Fruit fly (Drosophila melanogaster) whole organism: ENCODE data around the gene CCAP-R.

Source experiments
- CG8478 ChIP-seq: fragments of >200 bp; optimal IDR thresholded peaks from 2 replicates; lab custom pipeline; 2018; ENCODE audit warnings: inconsistent platforms
- Dll ChIP-seq: fragments of >200 bp; optimal IDR thresholded peaks from 2 replicates; lab custom pipeline; 2017
- EcR ChIP-seq, 2 experiments: fragments of >200 bp; optimal IDR thresholded peaks; 2 replicates each; lab custom pipeline; 2017; ENCODE audit warnings: missing biosample characterization in 2 of 2, missing genetic modification characterization in 2 of 2, missing genetic modification reagents in 2 of 2
- pan ChIP-seq: fragments of >200 bp; optimal IDR thresholded peaks from 2 replicates; lab custom pipeline; 2017
- psq ChIP-seq: fragments of >200 bp; optimal IDR thresholded peaks from 2 replicates; lab custom pipeline; 2017
- usp ChIP-seq: fragments of >200 bp; optimal IDR thresholded peaks from 2 replicates; lab custom pipeline; 2017; ENCODE audit warnings: missing biosample characterization, missing genetic modification characterization, mixed read lengths

Gene CCAP-R

dm6 chr3R:25899690-25900089 is 56.4 kb downstream of the CCAP-R start, which contains the start of gene CG31091:
Gene CG31091 (plus strand): TSS chr3R:25899903.
- TF ChIP-seq psq (lab: Kevin White, UChicago) (no peak), Dll (no peak), EcR (GFP tag; optimal IDR thresholded peaks at IDR 0.05; lab: Kevin White, UChicago) (no peak), CG8478 (lab: Kevin White, UChicago) (no peak), pan (lab: Kevin White, UChicago) (no peak), usp (GFP tag; lab: Kevin White, UChicago) (no peak)

- no peak for TF ChIP-seq CG8478 (lab: Kevin White, UChicago)
- TF ChIP-seq pan (lab: Kevin White, UChicago): no peak
- TF ChIP-seq Dll: no peak
- no peak for TF ChIP-seq psq (lab: Kevin White, UChicago)
- no peak for TF ChIP-seq EcR (GFP tag; optimal IDR thresholded peaks at IDR 0.05; lab: Kevin White, UChicago)
- TF ChIP-seq usp (GFP tag; lab: Kevin White, UChicago): no peak
Observed at dm6 chr3R:25897176-25897575, 58.9 kb downstream of the CCAP-R start, which contains the start of gene Mco3. Gene Mco3 (plus strand): TSS chr3R:25897476.

dm6 chr3R:25895522-25895921 is 60.5 kb downstream of the CCAP-R start, which contains the start of gene Sodq:
Gene Sodq (plus strand): TSS chr3R:25895822.
- no peak for TF ChIP-seq psq (lab: Kevin White, UChicago)
- no peak for TF ChIP-seq CG8478 (lab: Kevin White, UChicago)
- TF ChIP-seq EcR (GFP tag; optimal IDR thresholded peaks at IDR 0.05; lab: Kevin White, UChicago): no peak
- no peak for TF ChIP-seq usp (GFP tag; lab: Kevin White, UChicago)
- TF ChIP-seq Dll: no peak
- TF ChIP-seq pan (lab: Kevin White, UChicago): no peak

dm6 chr3R:25893272-25893671 is 62.8 kb downstream of the CCAP-R start, which contains the start of gene CG5913:
Gene CG5913 (plus strand): TSS chr3R:25893495.
- TF ChIP-seq psq (lab: Kevin White, UChicago): no peak

- TF ChIP-seq EcR (GFP tag; optimal IDR thresholded peaks at IDR 0.05; lab: Kevin White, UChicago) (no peak), psq (lab: Kevin White, UChicago) (no peak), Dll (no peak), pan (lab: Kevin White, UChicago) (no peak), CG8478 (lab: Kevin White, UChicago) (peak; percentile 1), usp (GFP tag; lab: Kevin White, UChicago) (no peak)
Observed at dm6 chr3R:25888307-25889075, 67.6 kb downstream of the CCAP-R start, which contains the start of gene Lnk. Gene Lnk (plus strand): TSS chr3R:25888542.

- TF ChIP-seq CG8478 (lab: Kevin White, UChicago) (no peak), Dll (no peak), usp (GFP tag; lab: Kevin White, UChicago) (no peak), pan (lab: Kevin White, UChicago) (no peak), psq (lab: Kevin White, UChicago) (no peak), EcR (GFP tag; optimal IDR thresholded peaks at IDR 0.05; lab: Kevin White, UChicago) (no peak)
Observed at dm6 chr3R:25885136-25885535, 70.9 kb downstream of the CCAP-R start.

dm6 chr3R:25884301-25884700 is 71.8 kb downstream of the CCAP-R start:
- TF ChIP-seq psq (lab: Kevin White, UChicago) (no peak), EcR (GFP tag; optimal IDR thresholded peaks at IDR 0.05; lab: Kevin White, UChicago) (no peak), pan (lab: Kevin White, UChicago) (no peak), Dll (no peak), usp (GFP tag; lab: Kevin White, UChicago) (no peak), CG8478 (lab: Kevin White, UChicago) (no peak)

dm6 chr3R:25883877-25884276 is 72.2 kb downstream of the CCAP-R start:
- TF ChIP-seq EcR (GFP tag; optimal IDR thresholded peaks at IDR 0.05; lab: Kevin White, UChicago) (peak in 1 of 2 experiments; percentile 90), usp (GFP tag; lab: Kevin White, UChicago) (no peak), Dll (no peak)

- TF ChIP-seq Dll (no peak), CG8478 (lab: Kevin White, UChicago) (no peak), psq (lab: Kevin White, UChicago) (no peak), pan (lab: Kevin White, UChicago) (no peak), usp (GFP tag; lab: Kevin White, UChicago) (no peak), EcR (GFP tag; optimal IDR thresholded peaks at IDR 0.05; lab: Kevin White, UChicago) (no peak)
Observed at dm6 chr3R:25882606-25883266, 73.3 kb downstream of the CCAP-R start.

- TF ChIP-seq EcR (GFP tag; optimal IDR thresholded peaks at IDR 0.05; lab: Kevin White, UChicago) (no peak), usp (GFP tag; lab: Kevin White, UChicago) (no peak), pan (lab: Kevin White, UChicago) (no peak), CG8478 (lab: Kevin White, UChicago) (no peak), Dll (no peak), psq (lab: Kevin White, UChicago) (no peak)
Observed at dm6 chr3R:25881915-25882314, 74.2 kb downstream of the CCAP-R start, which contains the start of gene SppL. Gene SppL (plus strand): TSS chr3R:25881984.

dm6 chr3R:25880971-25881809 is 74.9 kb downstream of the CCAP-R start, which contains the start of gene Tsp96F:
Gene Tsp96F (minus strand): TSS chr3R:25881427.
- TF ChIP-seq Dll: no peak
- no peak for TF ChIP-seq usp (GFP tag; lab: Kevin White, UChicago)
- TF ChIP-seq psq (lab: Kevin White, UChicago): no peak
- no peak for TF ChIP-seq EcR (GFP tag; optimal IDR thresholded peaks at IDR 0.05; lab: Kevin White, UChicago)
- TF ChIP-seq pan (lab: Kevin White, UChicago): no peak
- TF ChIP-seq CG8478 (lab: Kevin White, UChicago): no peak
